Fruit fly (Drosophila melanogaster) whole organism, embryonic: Measurements from ENCODE around the gene CG3078.

Source experiments
- CG10147 ChIP-seq: fragments of 200-800 bp; sonication (Bioruptor generic); optimal IDR thresholded peaks from 2 replicates; lab custom pipeline; 2019; ENCODE audit warnings: missing biosample characterization, mild to moderate bottlenecking, missing genetic modification characterization, moderate library complexity
- CG1024 ChIP-seq: fragments of 200-800 bp; sonication (Bioruptor generic); IDR thresholded peaks from 2 replicates; pipeline ENCODE4 v1.3.6; 2022; ENCODE audit warnings: missing biosample characterization, missing genetic modification characterization
- CG11504 ChIP-seq: fragments of 200-800 bp; sonication (Bioruptor generic); optimal IDR thresholded peaks from 3 replicates; lab custom pipeline; 2019; ENCODE audit warnings: missing biosample characterization, mild to moderate bottlenecking, missing genetic modification characterization, moderate library complexity
- CG12299 ChIP-seq: fragments of 200-800 bp; sonication (Bioruptor generic); optimal IDR thresholded peaks from 2 replicates; lab custom pipeline; 2018; ENCODE audit warnings: missing biosample characterization, mild to moderate bottlenecking, missing genetic modification characterization
- CG12942 ChIP-seq: fragments of 200-800 bp; sonication (Bioruptor generic); optimal IDR thresholded peaks from 3 replicates; lab custom pipeline; 2016; ENCODE audit warnings: missing biosample characterization, missing genetic modification characterization
- CG13123 ChIP-seq: fragments of 200-800 bp; sonication (Bioruptor generic); optimal IDR thresholded peaks from 2 replicates; lab custom pipeline; 2016; ENCODE audit warnings: missing biosample characterization, missing genetic modification characterization
- CG14965 ChIP-seq: fragments of 200-800 bp; sonication (Bioruptor generic); optimal IDR thresholded peaks from 2 replicates; lab custom pipeline; 2016; ENCODE audit warnings: missing biosample characterization, missing genetic modification characterization, borderline replicate concordance
- CG15514 ChIP-seq: fragments of 200-800 bp; sonication (Bioruptor generic); optimal IDR thresholded peaks from 3 replicates; lab custom pipeline; 2017; ENCODE audit warnings: missing biosample characterization, missing genetic modification characterization, mild to moderate bottlenecking, moderate library complexity, missing genetic modification reagents
- CG17802 ChIP-seq: fragments of 200-800 bp; sonication (Bioruptor generic); optimal IDR thresholded peaks from 2 replicates; lab custom pipeline; 2018; ENCODE audit warnings: missing biosample characterization, mild to moderate bottlenecking, missing genetic modification characterization, moderate library complexity
- CG18764 ChIP-seq: fragments of 200-800 bp; sonication (Bioruptor generic); optimal IDR thresholded peaks from 3 replicates; lab custom pipeline; 2016; ENCODE audit warnings: missing biosample characterization, missing genetic modification characterization
- CG2116 ChIP-seq: fragments of 200-800 bp; sonication (Bioruptor generic); optimal IDR thresholded peaks from 3 replicates; lab custom pipeline; 2018; ENCODE audit warnings: missing biosample characterization, mild to moderate bottlenecking, missing genetic modification characterization
- CG3065 ChIP-seq: fragments of 200-800 bp; sonication (Bioruptor generic); optimal IDR thresholded peaks from 2 replicates; lab custom pipeline; 2016; ENCODE audit warnings: missing biosample characterization, missing genetic modification characterization
- CG34422 ChIP-seq: fragments of 200-800 bp; sonication (Bioruptor generic); IDR thresholded peaks from 3 replicates; pipeline ENCODE4 v1.3.6; 2022; ENCODE audit warnings: missing biosample characterization, missing genetic modification characterization
- CG3726 ChIP-seq: fragments of 200-800 bp; sonication (Bioruptor generic); IDR thresholded peaks from 3 replicates; pipeline ENCODE4, ENCODE4 v1.3.6; 2022; ENCODE audit warnings: missing biosample characterization, missing genetic modification characterization
- CG43689 ChIP-seq: fragments of 200-800 bp; sonication (Bioruptor generic); IDR thresholded peaks from 2 replicates; pipeline ENCODE4 v1.3.6; 2022; ENCODE audit warnings: missing biosample characterization, missing genetic modification characterization
- CG4730 ChIP-seq: fragments of 200-800 bp; sonication (Bioruptor generic); IDR thresholded peaks from 2 replicates; pipeline ENCODE4 v1.3.6; 2022; ENCODE audit warnings: missing biosample characterization, missing genetic modification characterization
- CG4854 ChIP-seq: fragments of 200-800 bp; sonication (Bioruptor generic); optimal IDR thresholded peaks from 2 replicates; lab custom pipeline; 2016; ENCODE audit warnings: missing biosample characterization, missing genetic modification characterization, inconsistent platforms
- CG6254 ChIP-seq: fragments of 200-800 bp; sonication (Bioruptor generic); optimal IDR thresholded peaks from 3 replicates; lab custom pipeline; 2017; ENCODE audit warnings: mild to moderate bottlenecking, missing biosample characterization, missing genetic modification reagents, missing genetic modification characterization
- CG6765 ChIP-seq: fragments of 200-800 bp; sonication (Bioruptor generic); optimal IDR thresholded peaks from 3 replicates; lab custom pipeline; 2017; ENCODE audit warnings: missing biosample characterization, mild to moderate bottlenecking, missing genetic modification characterization
- CG6813 ChIP-seq: fragments of 200-800 bp; sonication (Bioruptor generic); optimal IDR thresholded peaks from 2 replicates; lab custom pipeline; 2017; ENCODE audit warnings: missing biosample characterization, missing genetic modification characterization, mild to moderate bottlenecking, moderate library complexity, missing genetic modification reagents
- CG8281 ChIP-seq: fragments of 200-800 bp; sonication (Bioruptor generic); optimal IDR thresholded peaks from 2 replicates; lab custom pipeline; 2018; ENCODE audit warnings: missing biosample characterization, mild to moderate bottlenecking, missing genetic modification characterization, moderate library complexity
- CG8290 ChIP-seq, 3 experiments: fragments of 200-800 bp; sonication (Bioruptor generic); optimal IDR thresholded peaks; 2 replicates each; lab custom pipeline; 2016 to 2019; ENCODE audit warnings: missing biosample characterization in 3 of 3, missing genetic modification characterization in 3 of 3, mild to moderate bottlenecking in 2 of 3, moderate library complexity in 1 of 3
- CG8924 ChIP-seq: fragments of 200-800 bp; optimal IDR thresholded peaks from 3 replicates; lab custom pipeline; 2019; ENCODE audit warnings: missing biosample characterization, mild to moderate bottlenecking, missing genetic modification characterization, moderate library complexity
- CG9609 ChIP-seq: fragments of 200-800 bp; sonication (Bioruptor generic); optimal IDR thresholded peaks from 3 replicates; lab custom pipeline; 2016; ENCODE audit warnings: missing biosample characterization, missing genetic modification characterization
- Dip3 ChIP-seq: fragments of 200-800 bp; sonication (Bioruptor generic); optimal IDR thresholded peaks from 3 replicates; lab custom pipeline; 2016; ENCODE audit warnings: missing biosample characterization, missing genetic modification characterization
- Gug ChIP-seq: fragments of 200-800 bp; sonication (Bioruptor generic); IDR thresholded peaks from 4 replicates; pipeline ENCODE4 v1.3.6; 2022; ENCODE audit warnings: missing biosample characterization, missing genetic modification characterization
- HmgD ChIP-seq: fragments of 200-800 bp; sonication (Bioruptor generic); optimal IDR thresholded peaks from 3 replicates; lab custom pipeline; 2016; ENCODE audit warnings: missing biosample characterization, missing genetic modification characterization
- Hsf ChIP-seq: fragments of 200-800 bp; sonication (Bioruptor generic); optimal IDR thresholded peaks from 3 replicates; lab custom pipeline; 2016; ENCODE audit warnings: missing biosample characterization, missing genetic modification characterization
- Mad ChIP-seq: fragments of 200-800 bp; sonication (Bioruptor generic); optimal IDR thresholded peaks from 2 replicates; lab custom pipeline; 2016; ENCODE audit warnings: missing biosample characterization, missing genetic modification characterization
- Mrtf ChIP-seq: fragments of 200-800 bp; sonication (Bioruptor generic); IDR thresholded peaks from 3 replicates; pipeline ENCODE4 v1.3.6; 2022; ENCODE audit warnings: missing biosample characterization, missing genetic modification characterization
- Neu2 ChIP-seq: fragments of 200-800 bp; sonication (Bioruptor generic); optimal IDR thresholded peaks from 3 replicates; lab custom pipeline; 2016; ENCODE audit warnings: missing biosample characterization, missing genetic modification characterization, borderline replicate concordance
- Nf-YA ChIP-seq: fragments of 200-800 bp; sonication (Bioruptor generic); IDR thresholded peaks from 2 replicates; pipeline ENCODE4 v1.3.6; 2022; ENCODE audit warnings: missing biosample characterization, missing genetic modification characterization
- Oli ChIP-seq: fragments of 200-800 bp; sonication (Bioruptor generic); optimal IDR thresholded peaks from 2 replicates; lab custom pipeline; 2018; ENCODE audit warnings: missing biosample characterization, mild to moderate bottlenecking, missing genetic modification characterization, moderate library complexity
- bowl ChIP-seq: fragments of 200-800 bp; sonication (Bioruptor generic); IDR thresholded peaks from 2 replicates; pipeline ENCODE4 v1.3.6; 2022; ENCODE audit warnings: missing biosample characterization, missing genetic modification characterization
- ci ChIP-seq: fragments of 200-800 bp; sonication (Bioruptor generic); IDR thresholded peaks from 3 replicates; pipeline ENCODE4 v1.3.6; 2022; ENCODE audit warnings: missing biosample characterization, missing genetic modification characterization
- corto ChIP-seq: fragments of 200-800 bp; sonication (Bioruptor generic); optimal IDR thresholded peaks from 2 replicates; lab custom pipeline; 2016; ENCODE audit warnings: missing biosample characterization, mild to moderate bottlenecking, missing genetic modification characterization, moderate library complexity
- crol ChIP-seq: fragments of 200-800 bp; sonication (Bioruptor generic); IDR thresholded peaks from 2 replicates; pipeline ENCODE4 v1.3.6; 2022; ENCODE audit warnings: missing biosample characterization, missing genetic modification characterization
- dpn ChIP-seq, 2 experiments: fragments of 200-800 bp; sonication (Bioruptor generic); optimal IDR thresholded peaks; 3 replicates each; lab custom pipeline; 2016; ENCODE audit warnings: missing biosample characterization in 2 of 2, missing genetic modification characterization in 2 of 2
- esg ChIP-seq: fragments of 200-800 bp; sonication (Bioruptor generic); conservative IDR thresholded peaks from 2 replicates; pipeline ENCODE4 v1.3.6; 2022; ENCODE audit warnings: missing biosample characterization, missing genetic modification characterization
- eyg ChIP-seq: fragments of 200-800 bp; sonication (Bioruptor generic); optimal IDR thresholded peaks from 3 replicates; lab custom pipeline; 2016; ENCODE audit warnings: missing biosample characterization, missing genetic modification characterization
- fd64A ChIP-seq: fragments of 200-800 bp; sonication (Bioruptor generic); optimal IDR thresholded peaks from 3 replicates; lab custom pipeline; 2018; ENCODE audit warnings: missing biosample characterization, mild to moderate bottlenecking, missing genetic modification characterization
- lab ChIP-seq: fragments of 200-800 bp; sonication (Bioruptor generic); optimal IDR thresholded peaks from 3 replicates; lab custom pipeline; 2017; ENCODE audit warnings: missing biosample characterization, missing genetic modification characterization, mild to moderate bottlenecking, moderate library complexity, missing genetic modification reagents
- lov ChIP-seq, 2 experiments: fragments of 200-800 bp in 1 of 2; fragments of >200 bp in 1 of 2; sonication (Bioruptor generic) in 1 of 2; IDR thresholded peaks in 1 of 2; optimal IDR thresholded peaks in 1 of 2; 2 replicates in 1 of 2; 3 replicates in 1 of 2; pipeline versions ENCODE4 v1.3.6 to Lab custom; 2017 to 2022; ENCODE audit warnings: missing biosample characterization in 1 of 2, missing genetic modification characterization in 1 of 2
- psq ChIP-seq: fragments of 200-800 bp; sonication (Bioruptor generic); optimal IDR thresholded peaks from 2 replicates; lab custom pipeline; 2017; ENCODE audit warnings: missing biosample characterization, missing genetic modification characterization
- sens ChIP-seq: fragments of 200-800 bp; sonication (Bioruptor generic); peaks from one replicate; lab custom pipeline; 2016; ENCODE audit warnings: missing biosample characterization, missing genetic modification characterization
- sisA ChIP-seq: fragments of 200-800 bp; sonication (Bioruptor generic); IDR thresholded peaks from 2 replicates; pipeline ENCODE4 v1.3.6; 2022; ENCODE audit warnings: missing biosample characterization, missing genetic modification characterization
- so ChIP-seq: fragments of 200-800 bp; sonication (Bioruptor generic); IDR thresholded peaks from 3 replicates; pipeline ENCODE4 v1.3.6; 2022; ENCODE audit warnings: missing biosample characterization, missing genetic modification characterization
- stwl ChIP-seq: fragments of 200-800 bp; sonication (Bioruptor generic); optimal IDR thresholded peaks from 3 replicates; lab custom pipeline; 2018; ENCODE audit warnings: missing biosample characterization, mild to moderate bottlenecking, missing genetic modification characterization, moderate library complexity
- unpg ChIP-seq: fragments of 200-800 bp; sonication (Bioruptor generic); optimal IDR thresholded peaks from 3 replicates; lab custom pipeline; 2018; ENCODE audit warnings: missing biosample characterization, mild to moderate bottlenecking, missing genetic modification characterization, moderate library complexity
- wdn ChIP-seq: fragments of 200-800 bp; sonication (Bioruptor generic); IDR thresholded peaks from 2 replicates; pipeline ENCODE4 v1.3.6; 2022; ENCODE audit warnings: missing biosample characterization, missing genetic modification characterization
- wek ChIP-seq: fragments of 200-800 bp; sonication (Bioruptor generic); optimal IDR thresholded peaks from 3 replicates; lab custom pipeline; 2018; ENCODE audit warnings: missing biosample characterization, mild to moderate bottlenecking, missing genetic modification characterization, moderate library complexity

The CG3078 gene

DNA sequence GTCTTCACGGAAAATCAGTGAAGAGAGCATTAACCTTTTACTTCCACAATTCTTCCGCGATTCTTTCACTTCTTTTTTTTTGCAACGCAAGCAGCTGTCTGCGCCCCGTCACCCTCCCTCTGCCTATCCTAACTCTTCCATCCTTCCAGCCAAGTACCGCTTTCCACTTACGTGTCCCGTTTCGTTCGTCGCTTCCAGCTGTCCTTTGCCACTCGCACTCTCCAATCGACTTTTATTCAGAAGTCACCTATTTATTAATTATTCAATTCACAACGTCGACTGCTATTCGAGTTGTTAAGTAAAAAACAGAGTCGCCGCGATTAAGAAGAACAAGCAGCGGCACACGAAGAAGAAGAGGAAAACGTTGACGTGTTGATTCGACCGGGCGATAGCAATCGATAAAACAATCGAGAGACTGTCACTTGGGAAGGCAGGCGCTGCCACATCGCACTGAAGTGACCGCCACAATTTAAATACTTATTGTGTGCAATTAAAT lies 15.1 kb upstream of the CG3078 start, which contains the start of gene Grp170 (continued):
- TF ChIP-seq Hsf (GFP tag; lab: Kevin White, UChicago) (no peak), bowl (GFP tag; lab: Robert Waterston, UW) (no peak), CG43689 (GFP tag; lab: Robert Waterston, UW) (no peak), CG3726 (GFP tag; lab: Robert Waterston, UW) (no peak), ci (GFP tag; lab: Robert Waterston, UW) (no peak), psq (no peak), CG10147 (no peak), CG1024 (GFP tag; lab: Robert Waterston, UW) (no peak), Mrtf (GFP tag; lab: Robert Waterston, UW) (no peak), CG11504 (tag; lab: Kevin White, UChicago) (no peak), CG6813 (GFP tag; lab: Kevin White, UChicago) (no peak), Dip3 (GFP tag; lab: Kevin White, UChicago) (peak; percentile 6), so (GFP tag; lab: Robert Waterston, UW) (no peak), stwl (peak; percentile 52), CG8924 (tag; lab: Kevin White, UChicago) (peak; percentile 27), CG8281 (tag; lab: Kevin White, UChicago) (no peak), CG6254 (GFP tag; lab: Kevin White, UChicago) (no peak), CG6765 (GFP tag; lab: Kevin White, UChicago) (no peak), crol (peak; percentile 94), unpg (no peak), CG34422 (GFP tag; lab: Robert Waterston, UW) (peak; percentile 88; the same call in 2 of the 3 replicates), corto (GFP tag; lab: Kevin White, UChicago) (no peak), CG15514 (GFP tag; lab: Kevin White, UChicago) (peak; percentile 82), CG13123 (GFP tag; lab: Kevin White, UChicago) (no peak), dpn (GFP tag; optimal IDR thresholded peaks at IDR 0.05; lab: Kevin White, UChicago) (no peak), sisA (GFP tag; lab: Robert Waterston, UW) (no peak), lov (optimal IDR thresholded peaks at IDR 0.05; lab: Kevin White, UChicago) (no peak), lov (GFP tag; IDR thresholded peaks at IDR 0.05; lab: Robert Waterston, UW) (no peak), CG12299 (tag; lab: Kevin White, UChicago) (no peak), esg (GFP tag; lab: Robert Waterston, UW) (no peak), CG8290 (GFP tag; optimal IDR thresholded peaks at IDR 0.05; lab: Kevin White, UChicago) (no peak), CG8290 (tag; optimal IDR thresholded peaks at IDR 0.05; lab: Kevin White, UChicago) (peak in 1 of 2 experiments; percentile 35), wek (GFP tag; lab: Kevin White, UChicago) (no peak), CG2116 (GFP tag; lab: Kevin White, UChicago) (peak; percentile 91), CG4854 (GFP tag; lab: Kevin White, UChicago) (no peak), CG12942 (GFP tag; lab: Kevin White, UChicago) (no peak), wdn (GFP tag; lab: Robert Waterston, UW) (no peak), Oli (tag; lab: Kevin White, UChicago) (no peak), CG4730 (GFP tag; lab: Robert Waterston, UW) (no peak), sens (GFP tag; lab: Kevin White, UChicago) (peak; percentile 81), Gug (no peak), CG9609 (GFP tag; lab: Kevin White, UChicago) (no peak), Nf-YA (GFP tag; lab: Robert Waterston, UW) (no peak), Neu2 (no peak), CG3065 (GFP tag; lab: Kevin White, UChicago) (no peak), lab (GFP tag; lab: Kevin White, UChicago) (peak; percentile 12), HmgD (GFP tag; lab: Kevin White, UChicago) (no peak), eyg (GFP tag; lab: Kevin White, UChicago) (no peak), fd64A (no peak), Mad (GFP tag; lab: Kevin White, UChicago) (no peak), CG18764 (GFP tag; lab: Kevin White, UChicago) (no peak), CG14965 (GFP tag; lab: Kevin White, UChicago) (no peak), CG17802 (tag; lab: Kevin White, UChicago) (no peak)
